Fruit fly (Drosophila melanogaster) whole organism, embryonic: ENCODE results near the gene CG13947.

Experiments used
- BtbVII ChIP-seq: fragments of 200-800 bp; sonication (Bioruptor generic); optimal IDR thresholded peaks from 3 replicates; lab custom pipeline; 2017; ENCODE audit warnings: missing biosample characterization, mild to moderate bottlenecking, missing genetic modification characterization
- CG10565 ChIP-seq: fragments of 200-800 bp; sonication (Bioruptor generic); optimal IDR thresholded peaks from 3 replicates; lab custom pipeline; 2016; ENCODE audit warnings: missing biosample characterization, mild to moderate bottlenecking, missing genetic modification characterization
- CG10959 ChIP-seq: fragments of 200-800 bp; sonication (Bioruptor generic); IDR thresholded peaks from 2 replicates; pipeline ENCODE4 v1.3.6; 2022; ENCODE audit warnings: missing biosample characterization, missing genetic modification characterization
- CG11247 ChIP-seq: fragments of 200-800 bp; sonication (Bioruptor generic); IDR thresholded peaks from 2 replicates; pipeline ENCODE4 v1.3.6; 2022; ENCODE audit warnings: missing biosample characterization, missing genetic modification characterization
- CG12942 ChIP-seq: fragments of 200-800 bp; sonication (Bioruptor generic); optimal IDR thresholded peaks from 3 replicates; lab custom pipeline; 2016; ENCODE audit warnings: missing biosample characterization, missing genetic modification characterization
- CG14710 ChIP-seq: fragments of 200-800 bp; sonication (Bioruptor generic); optimal IDR thresholded peaks from 3 replicates; lab custom pipeline; 2019; ENCODE audit warnings: missing biosample characterization, mild to moderate bottlenecking, missing genetic modification characterization, moderate library complexity
- CG15479 ChIP-seq: fragments of 200-800 bp; sonication (Bioruptor generic); optimal IDR thresholded peaks from 3 replicates; lab custom pipeline; 2019; ENCODE audit warnings: missing biosample characterization, mild to moderate bottlenecking, missing genetic modification characterization, moderate library complexity
- CG18599 ChIP-seq: fragments of 200-800 bp; sonication (Bioruptor generic); optimal IDR thresholded peaks from 3 replicates; lab custom pipeline; 2017; ENCODE audit warnings: missing biosample characterization, missing genetic modification characterization, mild to moderate bottlenecking, moderate library complexity, missing genetic modification reagents
- CG30431 ChIP-seq: fragments of 200-800 bp; sonication (Bioruptor generic); optimal IDR thresholded peaks from 2 replicates; lab custom pipeline; 2017; ENCODE audit warnings: missing biosample characterization, missing genetic modification characterization
- CG31441 ChIP-seq: fragments of 200-800 bp; sonication (Bioruptor generic); IDR thresholded peaks from 2 replicates; pipeline ENCODE4 v1.3.6; 2022; ENCODE audit warnings: missing biosample characterization, missing genetic modification characterization
- CG33557 ChIP-seq: fragments of 200-800 bp; sonication (Bioruptor generic); optimal IDR thresholded peaks from 2 replicates; lab custom pipeline; 2019; ENCODE audit warnings: missing biosample characterization, mild to moderate bottlenecking, missing genetic modification characterization, moderate library complexity
- CG34376 ChIP-seq: fragments of 200-800 bp; sonication (Bioruptor generic); optimal IDR thresholded peaks from 2 replicates; lab custom pipeline; 2018; ENCODE audit warnings: missing biosample characterization, mild to moderate bottlenecking, missing genetic modification characterization
- CG4707 ChIP-seq: fragments of 200-800 bp; sonication (Bioruptor generic); optimal IDR thresholded peaks from 2 replicates; lab custom pipeline; 2018; ENCODE audit warnings: missing biosample characterization, mild to moderate bottlenecking, missing genetic modification characterization, moderate library complexity
- CG5245 ChIP-seq: fragments of 200-800 bp; sonication (Bioruptor generic); optimal IDR thresholded peaks from 3 replicates; lab custom pipeline; 2016; ENCODE audit warnings: missing biosample characterization, missing genetic modification characterization
- CG6254 ChIP-seq: fragments of 200-800 bp; sonication (Bioruptor generic); optimal IDR thresholded peaks from 3 replicates; lab custom pipeline; 2017; ENCODE audit warnings: mild to moderate bottlenecking, missing biosample characterization, missing genetic modification reagents, missing genetic modification characterization
- CG8281 ChIP-seq: fragments of 200-800 bp; sonication (Bioruptor generic); optimal IDR thresholded peaks from 2 replicates; lab custom pipeline; 2018; ENCODE audit warnings: missing biosample characterization, mild to moderate bottlenecking, missing genetic modification characterization, moderate library complexity
- CG8290 ChIP-seq, 3 experiments: fragments of 200-800 bp; sonication (Bioruptor generic); optimal IDR thresholded peaks; 2 replicates each; lab custom pipeline; 2016 to 2019; ENCODE audit warnings: missing biosample characterization in 3 of 3, missing genetic modification characterization in 3 of 3, mild to moderate bottlenecking in 2 of 3, moderate library complexity in 1 of 3
- CG9609 ChIP-seq: fragments of 200-800 bp; sonication (Bioruptor generic); optimal IDR thresholded peaks from 3 replicates; lab custom pipeline; 2016; ENCODE audit warnings: missing biosample characterization, missing genetic modification characterization
- CG9797 ChIP-seq: fragments of 200-800 bp; sonication (Bioruptor generic); optimal IDR thresholded peaks from 3 replicates; lab custom pipeline; 2018; ENCODE audit warnings: missing biosample characterization, mild to moderate bottlenecking, missing genetic modification characterization
- Camta ChIP-seq: fragments of 200-800 bp; sonication (Bioruptor generic); optimal IDR thresholded peaks from 2 replicates; lab custom pipeline; 2016; ENCODE audit warnings: missing biosample characterization, missing genetic modification characterization
- E2f2 ChIP-seq: fragments of 200-800 bp; sonication (Bioruptor generic); IDR thresholded peaks from 2 replicates; pipeline ENCODE4 v1.3.6; 2022; ENCODE audit warnings: missing biosample characterization, missing genetic modification characterization
- Elba2 ChIP-seq: fragments of 200-800 bp; sonication (Bioruptor generic); optimal IDR thresholded peaks from 3 replicates; lab custom pipeline; 2016; ENCODE audit warnings: missing biosample characterization, missing genetic modification characterization
- H15 ChIP-seq: fragments of 200-800 bp; sonication (Bioruptor generic); IDR thresholded peaks from 3 replicates; pipeline ENCODE4 v1.3.6; 2022; ENCODE audit warnings: missing biosample characterization, missing genetic modification characterization
- Mad ChIP-seq: fragments of 200-800 bp; sonication (Bioruptor generic); optimal IDR thresholded peaks from 2 replicates; lab custom pipeline; 2016; ENCODE audit warnings: missing biosample characterization, missing genetic modification characterization
- Nf-YC ChIP-seq: fragments of 200-800 bp; optimal IDR thresholded peaks from 3 replicates; lab custom pipeline; 2019; ENCODE audit warnings: missing biosample characterization, mild to moderate bottlenecking, missing genetic modification characterization, moderate library complexity
- Oaz ChIP-seq: fragments of 200-800 bp; sonication (Bioruptor generic); IDR thresholded peaks from 2 replicates; pipeline ENCODE4 v1.3.6; 2022; ENCODE audit warnings: missing biosample characterization, missing genetic modification characterization
- Poxn ChIP-seq: fragments of 200-800 bp; sonication (Bioruptor generic); IDR thresholded peaks from 2 replicates; pipeline ENCODE4 v1.3.6; 2022; ENCODE audit warnings: missing biosample characterization, missing genetic modification characterization
- Ptx1 ChIP-seq: fragments of 200-800 bp; sonication (Bioruptor generic); IDR thresholded peaks from 2 replicates; pipeline ENCODE4 v1.3.6; 2022; ENCODE audit warnings: missing biosample characterization, missing genetic modification characterization
- Scr ChIP-seq: fragments of 200-800 bp; sonication (Bioruptor generic); IDR thresholded peaks from 2 replicates; pipeline ENCODE4 v1.3.6; 2022; ENCODE audit warnings: missing biosample characterization, missing genetic modification characterization; ENCODE audit not compliant: partially characterized antibody
- Side ChIP-seq: fragments of 200-800 bp; sonication (Bioruptor generic); optimal IDR thresholded peaks from 2 replicates; lab custom pipeline; 2016; ENCODE audit warnings: missing biosample characterization, missing genetic modification characterization
- Spps ChIP-seq: fragments of 200-800 bp; sonication (Bioruptor generic); optimal IDR thresholded peaks from 2 replicates; lab custom pipeline; 2018; ENCODE audit warnings: missing biosample characterization, mild to moderate bottlenecking, missing genetic modification characterization
- ase ChIP-seq: fragments of 200-800 bp; sonication (Bioruptor generic); IDR thresholded peaks from 3 replicates; pipeline ENCODE4 v1.3.6; 2022; ENCODE audit warnings: missing biosample characterization, missing genetic modification characterization
- btn ChIP-seq: fragments of 200-800 bp; sonication (Bioruptor generic); optimal IDR thresholded peaks from 2 replicates; lab custom pipeline; 2016; ENCODE audit warnings: missing biosample characterization, missing genetic modification characterization
- chn ChIP-seq: fragments of 200-800 bp; sonication (Bioruptor generic); optimal IDR thresholded peaks from 2 replicates; lab custom pipeline; 2016; ENCODE audit warnings: missing biosample characterization, missing genetic modification characterization
- crp ChIP-seq, 2 experiments: fragments of 200-800 bp; sonication (Bioruptor generic); optimal IDR thresholded peaks; 2 replicates in 1 of 2; 3 replicates in 1 of 2; lab custom pipeline; 2017; ENCODE audit warnings: missing biosample characterization in 2 of 2, missing genetic modification characterization in 2 of 2, mild to moderate bottlenecking in 1 of 2, moderate library complexity in 1 of 2
- dmrt99B ChIP-seq: fragments of 200-800 bp; sonication (Bioruptor generic); optimal IDR thresholded peaks from 2 replicates; lab custom pipeline; 2018; ENCODE audit warnings: missing biosample characterization, mild to moderate bottlenecking, missing genetic modification characterization, moderate library complexity
- ems ChIP-seq: fragments of 200-800 bp; sonication (Bioruptor generic); optimal IDR thresholded peaks from 3 replicates; lab custom pipeline; 2016; ENCODE audit warnings: missing biosample characterization, missing genetic modification characterization
- fd64A ChIP-seq: fragments of 200-800 bp; sonication (Bioruptor generic); optimal IDR thresholded peaks from 3 replicates; lab custom pipeline; 2018; ENCODE audit warnings: missing biosample characterization, mild to moderate bottlenecking, missing genetic modification characterization
- knrl ChIP-seq: fragments of 200-800 bp; sonication (Bioruptor generic); IDR thresholded peaks from 3 replicates; pipeline ENCODE4 v1.3.6; 2022; ENCODE audit warnings: missing biosample characterization, missing genetic modification characterization; ENCODE audit not compliant: partially characterized antibody
- nmo ChIP-seq: fragments of 200-800 bp; sonication (Bioruptor generic); optimal IDR thresholded peaks from 2 replicates; lab custom pipeline; 2018; ENCODE audit warnings: missing biosample characterization, mild to moderate bottlenecking, missing genetic modification characterization, moderate library complexity
- pfk ChIP-seq: fragments of 200-800 bp; sonication (Bioruptor generic); optimal IDR thresholded peaks from 2 replicates; lab custom pipeline; 2018; ENCODE audit warnings: missing biosample characterization, mild to moderate bottlenecking, missing genetic modification characterization, moderate library complexity
- ranshi ChIP-seq: fragments of 200-800 bp; sonication (Bioruptor generic); IDR thresholded peaks from 2 replicates; pipeline ENCODE4 v1.3.6; 2022; ENCODE audit warnings: missing biosample characterization, missing genetic modification characterization
- salm ChIP-seq: fragments of 200-800 bp; sonication (Bioruptor generic); optimal IDR thresholded peaks from 2 replicates; lab custom pipeline; 2018; ENCODE audit warnings: missing biosample characterization, mild to moderate bottlenecking, missing genetic modification characterization
- sc ChIP-seq, 3 experiments: fragments of >200 bp in 2 of 3; fragments of 200-800 bp in 1 of 3; sonication (Bioruptor generic) in 1 of 3; optimal IDR thresholded peaks; 2 replicates in 2 of 3; 3 replicates in 1 of 3; lab custom pipeline; 2017; ENCODE audit warnings: mild to moderate bottlenecking in 1 of 3, missing biosample characterization in 1 of 3, missing genetic modification characterization in 1 of 3, missing genetic modification reagents in 1 of 3
- scrt ChIP-seq: fragments of 200-800 bp; sonication (Bioruptor generic); optimal IDR thresholded peaks from 2 replicates; lab custom pipeline; 2018; ENCODE audit warnings: missing biosample characterization, mild to moderate bottlenecking, missing genetic modification characterization, moderate library complexity
- trem ChIP-seq: fragments of 200-800 bp; optimal IDR thresholded peaks from 3 replicates; lab custom pipeline; 2019; ENCODE audit warnings: missing biosample characterization, mild to moderate bottlenecking, missing genetic modification characterization, moderate library complexity
- usp ChIP-seq: fragments of >200 bp; optimal IDR thresholded peaks from 2 replicates; lab custom pipeline; 2017; ENCODE audit warnings: missing biosample characterization, missing genetic modification characterization
- vfl ChIP-seq: fragments of 200-800 bp; sonication (Bioruptor generic); optimal IDR thresholded peaks from 2 replicates; lab custom pipeline; 2016; ENCODE audit warnings: missing biosample characterization, missing genetic modification characterization

CG13947 gene

dm6 chr2L:819315-820032 is 40.5 kb downstream of the CG13947 start, which contains the start of the genes PGAP2 and Clp (continued):
- peak; percentile 64 for TF ChIP-seq Nf-YC (tag; lab: Kevin White, UChicago)
- TF ChIP-seq ase (GFP tag; lab: Robert Waterston, UW): peak; percentile 65
- TF ChIP-seq CG5245 (GFP tag; lab: Kevin White, UChicago): peak; percentile 42
- TF ChIP-seq pfk (GFP tag; lab: Kevin White, UChicago): no peak
- TF ChIP-seq fd64A (GFP tag; lab: Kevin White, UChicago): no peak
- peak; percentile 84 for TF ChIP-seq CG14710
- TF ChIP-seq CG8290 (GFP tag; optimal IDR thresholded peaks at IDR 0.05; lab: Kevin White, UChicago): peak; percentile 81
- no peak for TF ChIP-seq CG8290 (tag; optimal IDR thresholded peaks at IDR 0.05; lab: Kevin White, UChicago)
- peak; percentile 65 for TF ChIP-seq Mad
- TF ChIP-seq sc (optimal IDR thresholded peaks at IDR 0.05; lab: Kevin White, UChicago): no peak
- peak; percentile 45 for TF ChIP-seq sc (GFP tag; optimal IDR thresholded peaks at IDR 0.05; lab: Kevin White, UChicago)
- TF ChIP-seq ranshi (GFP tag; lab: Robert Waterston, UW): peak; percentile 69
- peak; percentile 67 for TF ChIP-seq CG12942
- TF ChIP-seq Camta (GFP tag; lab: Kevin White, UChicago): peak; percentile 33
- TF ChIP-seq E2f2 (GFP tag; lab: Robert Waterston, UW): peak; percentile 32; the same call in 1 of the 2 replicates
- peak; percentile 26 for TF ChIP-seq CG15479 (GFP tag; lab: Kevin White, UChicago)
- TF ChIP-seq CG33557 (GFP tag; lab: Kevin White, UChicago): peak; percentile 53
- TF ChIP-seq scrt (GFP tag; lab: Kevin White, UChicago): no peak
- peak; percentile 23; the same call in 1 of the 2 replicates for TF ChIP-seq Poxn (GFP tag; lab: Robert Waterston, UW)
- TF ChIP-seq H15 (GFP tag; lab: Robert Waterston, UW): peak; percentile 73
- no peak for TF ChIP-seq dmrt99B
- TF ChIP-seq CG4707 (GFP tag; lab: Kevin White, UChicago): no peak
- TF ChIP-seq CG10565 (GFP tag; lab: Kevin White, UChicago): no peak
- TF ChIP-seq CG6254: no peak
- no peak for TF ChIP-seq btn (GFP tag; lab: Kevin White, UChicago)
- peak; percentile 19 for TF ChIP-seq CG30431 (GFP tag; lab: Kevin White, UChicago)
- peak; percentile 9 for TF ChIP-seq CG9797
- TF ChIP-seq chn: peak; percentile 51
- peak in 1 of 2 experiments; percentile 51 for TF ChIP-seq crp (GFP tag; optimal IDR thresholded peaks at IDR 0.05; lab: Kevin White, UChicago)
- no peak for TF ChIP-seq Side (GFP tag; lab: Kevin White, UChicago)
- TF ChIP-seq CG31441: peak; percentile 73
- peak; percentile 67 for TF ChIP-seq CG18599
- no peak for TF ChIP-seq Elba2 (GFP tag; lab: Kevin White, UChicago)
- peak; percentile 87 for TF ChIP-seq nmo
- TF ChIP-seq salm (tag; lab: Kevin White, UChicago): no peak
- TF ChIP-seq Oaz: peak; percentile 77
- TF ChIP-seq CG10959 (GFP tag; lab: Robert Waterston, UW): peak; percentile 40; the same call in 1 of the 2 replicates
- TF ChIP-seq knrl (GFP tag; lab: Robert Waterston, UW): peak; percentile 52; the same call in 2 of the 3 replicates
- peak; percentile 46; the same call in 1 of the 2 replicates for TF ChIP-seq CG11247 (GFP tag; lab: Robert Waterston, UW)
- no peak for TF ChIP-seq CG34376 (GFP tag; lab: Kevin White, UChicago)
- peak; percentile 35 for TF ChIP-seq CG9609 (GFP tag; lab: Kevin White, UChicago)
- peak; percentile 89 for TF ChIP-seq Ptx1 (GFP tag; lab: Robert Waterston, UW)
- no peak for TF ChIP-seq BtbVII
- peak; percentile 57 for TF ChIP-seq Spps (tag; lab: Kevin White, UChicago)
- TF ChIP-seq usp (GFP tag; lab: Kevin White, UChicago): no peak
- peak; percentile 29 for TF ChIP-seq CG8281 (tag; lab: Kevin White, UChicago)
- peak; percentile 17 for TF ChIP-seq vfl
- TF ChIP-seq ems (GFP tag; lab: Kevin White, UChicago): peak; percentile 41
- peak; percentile 71 for TF ChIP-seq trem
- TF ChIP-seq Scr (GFP tag; lab: Robert Waterston, UW): peak; percentile 67; the same call in 1 of the 2 replicates
